Worm (Caenorhabditis elegans) whole organism, midembryonic: ENCODE data around the gene Y37E11AM.4.

Source experiments
- cog-1 ChIP-seq: sonication (generic microtip); optimal IDR thresholded peaks from 2 replicates; lab custom pipeline; 2016; ENCODE audit warnings: missing genetic modification characterization, missing compliant biosample characterization
- flt-1 ChIP-seq: fragments of 200-800 bp; sonication (Bioruptor generic); IDR thresholded peaks from 2 replicates; pipeline ENCODE4 v1.3.6; 2022; ENCODE audit warnings: missing genetic modification characterization, missing compliant biosample characterization
- klf-2 ChIP-seq: fragments of 200-800 bp; sonication (Bioruptor generic); conservative IDR thresholded peaks from 2 replicates; pipeline ENCODE4 v1.3.6; 2022; ENCODE audit warnings: missing genetic modification reagents, missing genetic modification characterization, missing compliant biosample characterization
- med-1 ChIP-seq: sonication (generic microtip); optimal IDR thresholded peaks from 2 replicates; lab custom pipeline; 2017; ENCODE audit warnings: missing genetic modification characterization, mild to moderate bottlenecking, missing compliant biosample characterization, antibody characterized with exemption, missing genetic modification reagents; ENCODE audit not compliant: insufficient read depth
- ref-1 ChIP-seq: fragments of 200-800 bp; sonication (Bioruptor generic); conservative IDR thresholded peaks from 2 replicates; pipeline ENCODE4 v1.3.6; 2022; ENCODE audit warnings: missing genetic modification reagents, missing genetic modification characterization, missing compliant biosample characterization
- ztf-23 ChIP-seq: fragments of 200-800 bp; sonication (Bioruptor generic); IDR thresholded peaks from 2 replicates; pipeline ENCODE4 v1.3.6; 2022; ENCODE audit warnings: missing genetic modification reagents, missing genetic modification characterization, missing compliant biosample characterization
- ztf-29 ChIP-seq: fragments of 200-800 bp; sonication (Bioruptor generic); IDR thresholded peaks from 2 replicates; pipeline ENCODE4 v1.3.6; 2022; ENCODE audit warnings: missing genetic modification reagents, missing genetic modification characterization, missing compliant biosample characterization

ce11 chrIV:3766589-3766988, 44.0 kb upstream of the Y37E11AM.4 start, which contains the start of gene vab-2:
- no peak for TF ChIP-seq flt-1 (GFP tag; lab: Robert Waterston, UW)
- no peak for TF ChIP-seq cog-1 (tag; lab: Kevin White, UChicago)
- TF ChIP-seq ztf-23 (GFP tag; lab: Robert Waterston, UW): no peak
- TF ChIP-seq klf-2 (GFP tag; lab: Robert Waterston, UW): no peak
- no peak for TF ChIP-seq med-1 (GFP tag; lab: Kevin White, UChicago)
- no peak for TF ChIP-seq ztf-29 (GFP tag; lab: Robert Waterston, UW)
- no peak for TF ChIP-seq ref-1
